Fruit fly (Drosophila melanogaster): Measurements from ENCODE around the gene obst-H.

DNA sequence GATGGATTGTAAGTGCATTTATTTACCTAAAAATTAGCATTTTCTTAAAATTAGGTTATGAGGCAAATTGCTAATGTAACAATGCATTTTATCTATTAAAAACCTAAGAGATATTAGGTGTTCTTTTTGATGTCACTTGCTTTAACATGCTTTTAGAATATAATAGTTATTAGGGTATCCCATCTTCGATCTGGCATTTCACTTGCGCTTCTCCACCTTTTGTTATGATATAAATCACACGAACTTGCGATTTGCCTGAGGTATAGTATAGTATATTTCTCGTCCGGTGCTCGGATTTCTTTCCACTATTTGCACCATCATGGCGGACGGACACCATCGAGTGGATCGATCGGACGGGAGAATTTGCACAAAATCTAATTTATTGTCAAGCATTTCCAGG, 1.0 kb upstream of the obst-H start:
- no peak for TF ChIP-seq usp (GFP tag; optimal IDR thresholded peaks at IDR 0.05)
- TF ChIP-seq Dll (optimal IDR thresholded peaks at IDR 0.05), result no peak
- TF ChIP-seq CG8478 (optimal IDR thresholded peaks at IDR 0.05), result no peak
- TF ChIP-seq pan (optimal IDR thresholded peaks at IDR 0.05), result no peak
- TF ChIP-seq psq (optimal IDR thresholded peaks at IDR 0.05), result no peak
